Worm (Caenorhabditis elegans) whole organism, L1 larva: ENCODE data around the gene W04E12.2.

ENCODE experiments used
- aly-2 ChIP-seq: fragments of 150-350 bp; optimal IDR thresholded peaks from 2 replicates; lab custom pipeline; 2014; ENCODE audit warnings: missing biosample characterization, missing genetic modification characterization
- ama-1 ChIP-seq: fragments of 150-350 bp; optimal IDR thresholded peaks from 2 replicates; lab custom pipeline; 2014
- egl-13 ChIP-seq: sonication (generic microtip); optimal IDR thresholded peaks from 2 replicates; lab custom pipeline; 2016; ENCODE audit warnings: missing genotype, missing genetic modification reagents, missing genetic modification characterization, missing compliant biosample characterization
- isw-1 ChIP-seq: fragments of 200-800 bp; sonication (Bioruptor generic); IDR thresholded peaks from 2 replicates; pipeline ENCODE4 v1.3.6; 2022; ENCODE audit warnings: missing genetic modification characterization, missing compliant biosample characterization
- lin-15B ChIP-seq: fragments of 150-350 bp; sonication (generic microtip); optimal IDR thresholded peaks from 3 replicates; lab custom pipeline; 2014; ENCODE audit warnings: missing biosample characterization, missing genetic modification characterization
- zag-1 ChIP-seq: fragments of 150-350 bp; optimal IDR thresholded peaks from 2 replicates; lab custom pipeline; 2014; ENCODE audit warnings: missing biosample characterization, missing genetic modification characterization

ce11 chrV:19743794-19744193, 2.9 kb upstream of the W04E12.2 start:
- TF ChIP-seq lin-15B (tag; lab: Kevin White, UChicago) (no peak), ama-1 (lab: Kevin White, UChicago) (no peak), isw-1 (no peak), zag-1 (tag; lab: Kevin White, UChicago) (no peak), aly-2 (tag; lab: Kevin White, UChicago) (no peak), egl-13 (no peak)
